Worm (Caenorhabditis elegans): ENCODE data around the gene msp-49.

ce11 chrII:5238366-5238765 is 44.2 kb downstream of the msp-49 start, which contains the start of gene pho-4:
- TF ChIP-seq ama-1 (optimal IDR thresholded peaks at IDR 0.05): no peak
- no peak for TF ChIP-seq ceh-28 (tag; optimal IDR thresholded peaks at IDR 0.05)
- no peak for TF ChIP-seq ces-1 (GFP tag; optimal IDR thresholded peaks at IDR 0.05)
- no peak for TF ChIP-seq attf-4 (tag; optimal IDR thresholded peaks at IDR 0.05)
- no peak for TF ChIP-seq unc-62 (GFP tag; optimal IDR thresholded peaks at IDR 0.05 in 1 of 2)
- no peak for TF ChIP-seq unc-62 (tag; optimal IDR thresholded peaks at IDR 0.05)
